Fruit fly (Drosophila melanogaster) whole organism, embryonic: ENCODE data around the gene kat80.
A peak's percentile ranks its signal among the peaks of the same experiment; 100 is the strongest.

Experiments
- Ada2b ChIP-seq: fragments of 200-800 bp; sonication (Bioruptor generic); IDR thresholded peaks from 2 replicates; pipeline ENCODE4 v1.3.6; 2022; ENCODE audit warnings: missing biosample characterization, missing genetic modification characterization
- BtbVII ChIP-seq: fragments of 200-800 bp; sonication (Bioruptor generic); optimal IDR thresholded peaks from 3 replicates; lab custom pipeline; 2017; ENCODE audit warnings: missing biosample characterization, mild to moderate bottlenecking, missing genetic modification characterization
- CG10366 ChIP-seq: fragments of 200-800 bp; sonication (Bioruptor generic); IDR thresholded peaks from 2 replicates; pipeline ENCODE4 v1.3.6; 2022; ENCODE audit warnings: missing biosample characterization, missing genetic modification characterization
- CG11504 ChIP-seq: fragments of 200-800 bp; sonication (Bioruptor generic); optimal IDR thresholded peaks from 3 replicates; lab custom pipeline; 2019; ENCODE audit warnings: missing biosample characterization, mild to moderate bottlenecking, missing genetic modification characterization, moderate library complexity
- CG13296 ChIP-seq: fragments of 200-800 bp; sonication (Bioruptor generic); optimal IDR thresholded peaks from 3 replicates; lab custom pipeline; 2018; ENCODE audit warnings: missing biosample characterization, mild to moderate bottlenecking, missing genetic modification characterization
- CG18262 ChIP-seq: fragments of 200-800 bp; optimal IDR thresholded peaks from 3 replicates; lab custom pipeline; 2019; ENCODE audit warnings: missing biosample characterization, mild to moderate bottlenecking, missing genetic modification characterization, moderate library complexity
- CG2202 ChIP-seq: fragments of 200-800 bp; sonication (Bioruptor generic); optimal IDR thresholded peaks from 2 replicates; lab custom pipeline; 2018; ENCODE audit warnings: missing biosample characterization, mild to moderate bottlenecking, missing genetic modification characterization
- CG30020 ChIP-seq: fragments of 200-800 bp; optimal IDR thresholded peaks from 2 replicates; lab custom pipeline; 2019; ENCODE audit warnings: missing biosample characterization, mild to moderate bottlenecking, missing genetic modification characterization, moderate library complexity
- CG30403 ChIP-seq: fragments of 200-800 bp; sonication (Bioruptor generic); optimal IDR thresholded peaks from 3 replicates; lab custom pipeline; 2016; ENCODE audit warnings: missing biosample characterization, missing genetic modification characterization
- CG42726 ChIP-seq: fragments of 200-800 bp; sonication (Bioruptor generic); IDR thresholded peaks from 2 replicates; pipeline ENCODE4 v1.3.6; 2022; ENCODE audit warnings: missing biosample characterization, missing genetic modification characterization; ENCODE audit not compliant: partially characterized antibody
- CG4820 ChIP-seq: fragments of 200-800 bp; sonication (Bioruptor generic); optimal IDR thresholded peaks from 3 replicates; lab custom pipeline; 2016; ENCODE audit warnings: missing biosample characterization, missing genetic modification characterization
- CG5180 ChIP-seq: fragments of 200-800 bp; sonication (Bioruptor generic); optimal IDR thresholded peaks from 3 replicates; lab custom pipeline; 2017; ENCODE audit warnings: missing biosample characterization, missing genetic modification characterization, mild to moderate bottlenecking, moderate library complexity, missing genetic modification reagents
- CG7372 ChIP-seq: fragments of 200-800 bp; sonication (Bioruptor generic); IDR thresholded peaks from 2 replicates; pipeline ENCODE4 v1.3.6; 2022; ENCODE audit warnings: missing biosample characterization, missing genetic modification characterization
- CG8089 ChIP-seq: fragments of 200-800 bp; sonication (Bioruptor generic); optimal IDR thresholded peaks from 3 replicates; lab custom pipeline; 2016; ENCODE audit warnings: missing biosample characterization, missing genetic modification characterization
- CG8388 ChIP-seq: fragments of 200-800 bp; sonication (Bioruptor generic); optimal IDR thresholded peaks from 2 replicates; lab custom pipeline; 2019; ENCODE audit warnings: missing biosample characterization, mild to moderate bottlenecking, missing genetic modification characterization, moderate library complexity
- Chrac-16 ChIP-seq: fragments of 200-800 bp; sonication (Bioruptor generic); optimal IDR thresholded peaks from 3 replicates; lab custom pipeline; 2016; ENCODE audit warnings: missing biosample characterization, missing genetic modification characterization
- D ChIP-seq, 2 experiments: fragments of 200-800 bp in 1 of 2; fragments of >200 bp in 1 of 2; sonication (Bioruptor generic) in 1 of 2; optimal IDR thresholded peaks; 2 replicates in 1 of 2; 3 replicates in 1 of 2; lab custom pipeline; 2017; ENCODE audit warnings: mild to moderate bottlenecking in 1 of 2, missing biosample characterization in 1 of 2, missing genetic modification characterization in 1 of 2, missing genetic modification reagents in 1 of 2
- Dek ChIP-seq: fragments of 200-800 bp; sonication (Bioruptor generic); optimal IDR thresholded peaks from 3 replicates; lab custom pipeline; 2019; ENCODE audit warnings: missing biosample characterization, mild to moderate bottlenecking, missing genetic modification characterization, moderate library complexity
- Dfd ChIP-seq, 2 experiments: fragments of >200 bp; optimal IDR thresholded peaks; 2 replicates each; lab custom pipeline; 2017; ENCODE audit warnings: missing biosample characterization in 2 of 2, missing genetic modification characterization in 2 of 2
- Doc2 ChIP-seq: fragments of 200-800 bp; sonication (Bioruptor generic); IDR thresholded peaks from 2 replicates; pipeline ENCODE4 v1.3.6; 2022; ENCODE audit warnings: missing biosample characterization, missing genetic modification characterization
- Dp ChIP-seq: fragments of 200-800 bp; sonication (Bioruptor generic); optimal IDR thresholded peaks from 2 replicates; lab custom pipeline; 2018; ENCODE audit warnings: missing biosample characterization, mild to moderate bottlenecking, missing genetic modification characterization, moderate library complexity
- E2f1 ChIP-seq: fragments of 200-800 bp; sonication (Bioruptor generic); IDR thresholded peaks from 2 replicates; pipeline ENCODE4 v1.3.6; 2022; ENCODE audit warnings: missing biosample characterization, missing genetic modification characterization
- Ets97D ChIP-seq: fragments of 200-800 bp; sonication (Bioruptor generic); optimal IDR thresholded peaks from 3 replicates; lab custom pipeline; 2016; ENCODE audit warnings: missing biosample characterization, missing genetic modification characterization
- HmgZ ChIP-seq: fragments of 200-800 bp; sonication (Bioruptor generic); optimal IDR thresholded peaks from 2 replicates; lab custom pipeline; 2018; ENCODE audit warnings: missing biosample characterization, mild to moderate bottlenecking, missing genetic modification characterization
- Mad ChIP-seq: fragments of 200-800 bp; sonication (Bioruptor generic); optimal IDR thresholded peaks from 2 replicates; lab custom pipeline; 2016; ENCODE audit warnings: missing biosample characterization, missing genetic modification characterization
- NK7.1 ChIP-seq: fragments of 200-800 bp; sonication (Bioruptor generic); optimal IDR thresholded peaks from 3 replicates; lab custom pipeline; 2016; ENCODE audit warnings: missing biosample characterization, missing genetic modification characterization
- Nf-YA ChIP-seq: fragments of 200-800 bp; sonication (Bioruptor generic); IDR thresholded peaks from 2 replicates; pipeline ENCODE4 v1.3.6; 2022; ENCODE audit warnings: missing biosample characterization, missing genetic modification characterization
- NfI ChIP-seq: fragments of 200-800 bp; sonication (Bioruptor generic); optimal IDR thresholded peaks from 3 replicates; lab custom pipeline; 2018; ENCODE audit warnings: missing biosample characterization, mild to moderate bottlenecking, missing genetic modification characterization, moderate library complexity
- Rfx ChIP-seq: fragments of 200-800 bp; sonication (Bioruptor generic); IDR thresholded peaks from 2 replicates; pipeline ENCODE4 v1.3.6; 2022; ENCODE audit warnings: missing biosample characterization, missing genetic modification characterization
- bab2 ChIP-seq: fragments of 200-800 bp; sonication (Bioruptor generic); optimal IDR thresholded peaks from 2 replicates; lab custom pipeline; 2016; ENCODE audit warnings: missing biosample characterization, missing genetic modification characterization
- corto ChIP-seq: fragments of 200-800 bp; sonication (Bioruptor generic); optimal IDR thresholded peaks from 2 replicates; lab custom pipeline; 2016; ENCODE audit warnings: missing biosample characterization, mild to moderate bottlenecking, missing genetic modification characterization, moderate library complexity
- cwo ChIP-seq: fragments of 200-800 bp; sonication (Bioruptor generic); optimal IDR thresholded peaks from 3 replicates; lab custom pipeline; 2017; ENCODE audit warnings: missing biosample characterization, missing genetic modification characterization, mild to moderate bottlenecking, moderate library complexity, missing genetic modification reagents
- dati ChIP-seq: fragments of 200-800 bp; sonication (Bioruptor generic); IDR thresholded peaks from 2 replicates; pipeline ENCODE4 v1.3.6; 2022; ENCODE audit warnings: missing biosample characterization, missing genetic modification characterization
- fd3F ChIP-seq: fragments of 200-800 bp; sonication (Bioruptor generic); optimal IDR thresholded peaks from 2 replicates; lab custom pipeline; 2018; ENCODE audit warnings: missing biosample characterization, mild to moderate bottlenecking, missing genetic modification characterization, moderate library complexity
- fu2 ChIP-seq: fragments of 200-800 bp; sonication (Bioruptor generic); optimal IDR thresholded peaks from 2 replicates; lab custom pipeline; 2016; ENCODE audit warnings: missing biosample characterization, missing genetic modification characterization
- grn ChIP-seq: fragments of 200-800 bp; sonication (Bioruptor generic); optimal IDR thresholded peaks from 3 replicates; lab custom pipeline; 2017; ENCODE audit warnings: missing biosample characterization, missing genetic modification characterization
- jigr1 ChIP-seq: fragments of 200-800 bp; sonication (Bioruptor generic); IDR thresholded peaks from 3 replicates; pipeline ENCODE4 v1.3.6; 2022; ENCODE audit warnings: missing biosample characterization, missing genetic modification characterization
- kni ChIP-seq: fragments of 200-800 bp; sonication (Bioruptor generic); optimal IDR thresholded peaks from 3 replicates; lab custom pipeline; 2017; ENCODE audit warnings: mild to moderate bottlenecking, missing biosample characterization, missing genetic modification reagents, missing genetic modification characterization
- nom ChIP-seq: fragments of 200-800 bp; sonication (Bioruptor generic); optimal IDR thresholded peaks from 2 replicates; lab custom pipeline; 2017; ENCODE audit warnings: missing biosample characterization, missing genetic modification characterization, mild to moderate bottlenecking, moderate library complexity, missing genetic modification reagents
- prd ChIP-seq, 3 experiments: fragments of >200 bp in 2 of 3; fragments of 200-800 bp in 1 of 3; sonication (Bioruptor generic) in 1 of 3; optimal IDR thresholded peaks in 2 of 3; IDR thresholded peaks in 1 of 3; 2 replicates in 2 of 3; 3 replicates in 1 of 3; pipeline versions ENCODE4 v1.3.6 to Lab custom; 2017 to 2022; ENCODE audit warnings: missing biosample characterization in 1 of 3, missing genetic modification characterization in 1 of 3
- repo ChIP-seq: fragments of 200-800 bp; sonication (Bioruptor generic); optimal IDR thresholded peaks from 2 replicates; lab custom pipeline; 2016; ENCODE audit warnings: missing biosample characterization, missing genetic modification characterization
- sc ChIP-seq, 3 experiments: fragments of >200 bp in 2 of 3; fragments of 200-800 bp in 1 of 3; sonication (Bioruptor generic) in 1 of 3; optimal IDR thresholded peaks; 2 replicates in 2 of 3; 3 replicates in 1 of 3; lab custom pipeline; 2017; ENCODE audit warnings: mild to moderate bottlenecking in 1 of 3, missing biosample characterization in 1 of 3, missing genetic modification characterization in 1 of 3, missing genetic modification reagents in 1 of 3
- sima ChIP-seq: fragments of 200-800 bp; sonication (Bioruptor generic); optimal IDR thresholded peaks from 2 replicates; lab custom pipeline; 2016; ENCODE audit warnings: missing biosample characterization, missing genetic modification characterization
- ssp ChIP-seq: fragments of 200-800 bp; sonication (Bioruptor generic); IDR thresholded peaks from 2 replicates; pipeline ENCODE4 v1.3.6; 2022; ENCODE audit warnings: missing biosample characterization, missing genetic modification characterization
- tin ChIP-seq: fragments of 200-800 bp; sonication (Bioruptor generic); optimal IDR thresholded peaks from 3 replicates; lab custom pipeline; 2016; ENCODE audit warnings: missing biosample characterization, missing genetic modification characterization
- tx ChIP-seq: fragments of 200-800 bp; sonication (Bioruptor generic); optimal IDR thresholded peaks from 2 replicates; lab custom pipeline; 2016; ENCODE audit warnings: missing biosample characterization, missing genetic modification characterization
- usp ChIP-seq: fragments of >200 bp; optimal IDR thresholded peaks from 2 replicates; lab custom pipeline; 2017; ENCODE audit warnings: missing biosample characterization, missing genetic modification characterization
- z ChIP-seq: fragments of 200-800 bp; sonication (Bioruptor generic); IDR thresholded peaks from 3 replicates; pipeline ENCODE4 v1.3.6; 2022; ENCODE audit warnings: missing biosample characterization, missing genetic modification characterization
- zf30C ChIP-seq: fragments of 200-800 bp; sonication (Bioruptor generic); optimal IDR thresholded peaks from 3 replicates; lab custom pipeline; 2018; ENCODE audit warnings: missing biosample characterization, mild to moderate bottlenecking, missing genetic modification characterization

kat80 gene

DNA sequence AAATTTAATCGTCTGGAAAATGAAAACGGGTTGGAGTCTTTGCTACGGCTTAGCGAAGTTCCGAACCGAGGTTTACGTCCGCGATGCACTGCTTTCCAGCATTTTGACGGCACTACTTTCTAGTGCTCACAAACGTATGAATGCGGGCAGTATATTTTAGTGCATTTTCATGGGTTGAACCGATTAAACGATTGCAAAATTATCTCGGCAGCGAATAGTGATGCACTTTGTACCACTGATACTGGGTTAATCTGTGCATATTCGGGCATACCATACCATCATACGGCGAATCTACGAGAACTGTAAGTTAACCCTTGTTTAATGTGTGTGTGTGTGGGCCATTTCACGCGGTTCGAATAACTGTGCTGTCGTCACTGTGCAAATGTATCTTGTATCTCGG, 5.2 kb downstream of the kat80 start, which contains the start of gene Mfe2 (continued):
- TF ChIP-seq bab2 (GFP tag; lab: Kevin White, UChicago): peak; percentile 29
- TF ChIP-seq E2f1 (GFP tag; lab: Robert Waterston, UW): no peak
- no peak for TF ChIP-seq fd3F (GFP tag; lab: Kevin White, UChicago)
- TF ChIP-seq sc (optimal IDR thresholded peaks at IDR 0.05; lab: Kevin White, UChicago): no peak
- no peak for TF ChIP-seq sc (GFP tag; optimal IDR thresholded peaks at IDR 0.05; lab: Kevin White, UChicago)
- peak; percentile 88 for TF ChIP-seq Ets97D (GFP tag; lab: Kevin White, UChicago)
- no peak for TF ChIP-seq NK7.1 (GFP tag; lab: Kevin White, UChicago)
- TF ChIP-seq NfI (GFP tag; lab: Kevin White, UChicago): peak; percentile 46
- TF ChIP-seq Doc2: no peak
- no peak for TF ChIP-seq Chrac-16 (GFP tag; lab: Kevin White, UChicago)
- TF ChIP-seq CG10366 (GFP tag; lab: Robert Waterston, UW): no peak
- peak; percentile 44 for TF ChIP-seq CG13296 (GFP tag; lab: Kevin White, UChicago)
- no peak for TF ChIP-seq Dfd (GFP tag; optimal IDR thresholded peaks at IDR 0.05; lab: Kevin White, UChicago)
- TF ChIP-seq Rfx: peak; percentile 82
- TF ChIP-seq CG2202 (tag; lab: Kevin White, UChicago): no peak
- TF ChIP-seq CG30403 (GFP tag; lab: Kevin White, UChicago): peak; percentile 55
- TF ChIP-seq grn: peak; percentile 67
- TF ChIP-seq zf30C (GFP tag; lab: Kevin White, UChicago): no peak
- TF ChIP-seq CG5180: peak; percentile 19
- TF ChIP-seq fu2 (GFP tag; lab: Kevin White, UChicago): peak; percentile 73
- TF ChIP-seq jigr1: no peak
- peak; percentile 10 for TF ChIP-seq cwo (GFP tag; lab: Kevin White, UChicago)
- TF ChIP-seq Mad (GFP tag; lab: Kevin White, UChicago): peak; percentile 11
- peak; percentile 17 for TF ChIP-seq tx
- no peak for TF ChIP-seq CG11504 (tag; lab: Kevin White, UChicago)
- peak; percentile 45 for TF ChIP-seq repo (GFP tag; lab: Kevin White, UChicago)
- TF ChIP-seq corto: no peak
- peak; percentile 70 for TF ChIP-seq kni (GFP tag; lab: Kevin White, UChicago)
- TF ChIP-seq tin (GFP tag; lab: Kevin White, UChicago): peak; percentile 51
- TF ChIP-seq CG4820: peak; percentile 35
- TF ChIP-seq ssp (GFP tag; lab: Robert Waterston, UW): 0 out of 2 replicates have a peak, but pooled peaks have one; percentile 27
- no peak for TF ChIP-seq Nf-YA (GFP tag; lab: Robert Waterston, UW)
- peak; percentile 57 for TF ChIP-seq Dp (GFP tag; lab: Kevin White, UChicago)
- TF ChIP-seq BtbVII (GFP tag; lab: Kevin White, UChicago): no peak
- TF ChIP-seq CG8089: peak; percentile 12
- no peak for TF ChIP-seq CG7372 (GFP tag; lab: Robert Waterston, UW)
- no peak for TF ChIP-seq CG18262 (tag; lab: Kevin White, UChicago)
- no peak for TF ChIP-seq sima (GFP tag; lab: Kevin White, UChicago)
- TF ChIP-seq usp (GFP tag; lab: Kevin White, UChicago): no peak
- no peak for TF ChIP-seq CG8388 (GFP tag; lab: Kevin White, UChicago)
- TF ChIP-seq dati: no peak
- no peak for TF ChIP-seq z
- TF ChIP-seq Ada2b (GFP tag; lab: Robert Waterston, UW): no peak
- no peak for TF ChIP-seq prd (optimal IDR thresholded peaks at IDR 0.05; lab: Kevin White, UChicago)
- TF ChIP-seq prd (GFP tag; IDR thresholded peaks at IDR 0.05; lab: Robert Waterston, UW): peak; percentile 41; the same call in 1 of the 3 replicates
- TF ChIP-seq D (optimal IDR thresholded peaks at IDR 0.05; lab: Kevin White, UChicago): no peak
- no peak for TF ChIP-seq D (GFP tag; optimal IDR thresholded peaks at IDR 0.05; lab: Kevin White, UChicago)
- peak; percentile 85 for TF ChIP-seq HmgZ (tag; lab: Kevin White, UChicago)
- TF ChIP-seq Dek (tag; lab: Kevin White, UChicago): peak; percentile 20
- TF ChIP-seq CG42726 (GFP tag; lab: Robert Waterston, UW): peak; percentile 41; the same call in 1 of the 2 replicates
- peak; percentile 48 for TF ChIP-seq CG30020
- TF ChIP-seq nom (GFP tag; lab: Kevin White, UChicago): peak; percentile 94
